Fruit fly (Drosophila melanogaster): ENCODE data around the gene CG43373.
A peak's percentile ranks its signal among the peaks of the same experiment; 100 is the strongest.

Gene CG43373

dm6 chr3L:16544220-16544619, 1.1 kb upstream of the CG43373 start (continued):
- no peak for TF ChIP-seq z (GFP tag; IDR thresholded peaks at IDR 0.05)
- TF ChIP-seq bowl (GFP tag; IDR thresholded peaks at IDR 0.05): no peak
- no peak for TF ChIP-seq CG7963 (GFP tag; IDR thresholded peaks at IDR 0.05; ENCODE audit: partially characterized antibody)
- no peak for TF ChIP-seq Max (GFP tag; optimal IDR thresholded peaks at IDR 0.05)
- no peak for TF ChIP-seq E2f1 (GFP tag; IDR thresholded peaks at IDR 0.05)
- TF ChIP-seq CG11504 (tag; optimal IDR thresholded peaks at IDR 0.05): peak; percentile 66
- TF ChIP-seq CG10543 (GFP tag; optimal IDR thresholded peaks at IDR 0.05): no peak
- TF ChIP-seq wdn (GFP tag; IDR thresholded peaks at IDR 0.05): no peak
- no peak for TF ChIP-seq Sry-β (GFP tag; optimal IDR thresholded peaks at IDR 0.05)
- TF ChIP-seq Hr39 (optimal IDR thresholded peaks at IDR 0.05): no peak
- no peak for TF ChIP-seq bigmax (GFP tag; optimal IDR thresholded peaks at IDR 0.05)
- TF ChIP-seq CG32767 (GFP tag; IDR thresholded peaks at IDR 0.05): no peak
- TF ChIP-seq ci (GFP tag; IDR thresholded peaks at IDR 0.05): peak; percentile 71
- no peak for TF ChIP-seq eve (GFP tag; optimal IDR thresholded peaks at IDR 0.05)
- TF ChIP-seq CG17385 (GFP tag; optimal IDR thresholded peaks at IDR 0.05): peak; percentile 18
- peak; percentile 61; the same call in 2 of the 3 replicates for TF ChIP-seq ken (GFP tag; IDR thresholded peaks at IDR 0.05)
- no peak for TF ChIP-seq CG1792 (GFP tag; optimal IDR thresholded peaks at IDR 0.05)
- peak; percentile 70 for TF ChIP-seq Optix (GFP tag; IDR thresholded peaks at IDR 0.05)
- peak; percentile 42 for TF ChIP-seq CG9609 (GFP tag; optimal IDR thresholded peaks at IDR 0.05)
- TF ChIP-seq onecut (GFP tag; IDR thresholded peaks at IDR 0.05): no peak
- TF ChIP-seq Deaf1 (tag; optimal IDR thresholded peaks at IDR 0.05): no peak
- peak in 1 of 2 experiments; percentile 28 for TF ChIP-seq Pdp1 (GFP tag; optimal IDR thresholded peaks at IDR 0.05)
- TF ChIP-seq fd64A (GFP tag; optimal IDR thresholded peaks at IDR 0.05): no peak
- TF ChIP-seq cas (GFP tag; IDR thresholded peaks at IDR 0.05): no peak
- TF ChIP-seq Adf1 (GFP tag; IDR thresholded peaks at IDR 0.05): no peak
- TF ChIP-seq MBD-R2 (GFP tag; IDR thresholded peaks at IDR 0.05): no peak
- peak; percentile 11 for TF ChIP-seq CG2120 (GFP tag; optimal IDR thresholded peaks at IDR 0.05)
- no peak for TF ChIP-seq Doc2 (GFP tag; IDR thresholded peaks at IDR 0.05)
- no peak for TF ChIP-seq CG6813 (GFP tag; optimal IDR thresholded peaks at IDR 0.05)
- TF ChIP-seq NC2α (GFP tag; optimal IDR thresholded peaks at IDR 0.05): no peak
- no peak for TF ChIP-seq hkb (optimal IDR thresholded peaks at IDR 0.05)
- TF ChIP-seq hkb (GFP tag; IDR thresholded peaks at IDR 0.05): no peak
- TF ChIP-seq HLH4C (GFP tag; IDR thresholded peaks at IDR 0.05; ENCODE audit: partially characterized antibody): no peak
- no peak for TF ChIP-seq Dfd (GFP tag; optimal IDR thresholded peaks at IDR 0.05)
- no peak for TF ChIP-seq cad (GFP tag; optimal IDR thresholded peaks at IDR 0.05)
- TF ChIP-seq abd-A (tag; optimal IDR thresholded peaks at IDR 0.05): no peak
- no peak for TF ChIP-seq Kr (GFP tag; optimal IDR thresholded peaks at IDR 0.05)
- peak; percentile 1 for TF ChIP-seq Six4 (GFP tag; optimal IDR thresholded peaks at IDR 0.05)
- no peak for TF ChIP-seq kni (GFP tag; optimal IDR thresholded peaks at IDR 0.05)
- TF ChIP-seq run (tag; optimal IDR thresholded peaks at IDR 0.05): no peak
- TF ChIP-seq lov (optimal IDR thresholded peaks at IDR 0.05): no peak
- no peak for TF ChIP-seq lov (GFP tag; IDR thresholded peaks at IDR 0.05)
- no peak for TF ChIP-seq D19B (GFP tag; optimal IDR thresholded peaks at IDR 0.05)
- no peak for TF ChIP-seq Med (GFP tag)
- TF ChIP-seq slbo (GFP tag; IDR thresholded peaks at IDR 0.05): peak; percentile 59
- TF ChIP-seq Neu2 (GFP tag; optimal IDR thresholded peaks at IDR 0.05; ENCODE audit: borderline replicate concordance): no peak
- no peak for TF ChIP-seq Fer1 (GFP tag; optimal IDR thresholded peaks at IDR 0.05)
- no peak for TF ChIP-seq CG18764 (GFP tag; optimal IDR thresholded peaks at IDR 0.05)
- TF ChIP-seq CG12236 (GFP tag; optimal IDR thresholded peaks at IDR 0.05): no peak
- peak; percentile 23 for TF ChIP-seq Fer3 (tag; optimal IDR thresholded peaks at IDR 0.05)
- 0 out of 3 replicates have a peak, but pooled peaks have one; percentile 40 for TF ChIP-seq H15 (GFP tag; IDR thresholded peaks at IDR 0.05)
- TF ChIP-seq ttk (GFP tag; IDR thresholded peaks at IDR 0.05): no peak
- TF ChIP-seq Spps (tag; optimal IDR thresholded peaks at IDR 0.05): no peak
- no peak for TF ChIP-seq CG11560 (tag; IDR thresholded peaks at IDR 0.05)
